Fruit fly (Drosophila melanogaster) whole organism, pupa: ENCODE measurements around the gene cry.

ENCODE experiments used
- CG10348 ChIP-seq: fragments of 200-800 bp; sonication (Bioruptor generic); IDR thresholded peaks from 2 replicates; pipeline ENCODE4 v1.3.6; 2022; ENCODE audit warnings: missing biosample characterization, missing genetic modification characterization
- CG12605 ChIP-seq: fragments of 200-800 bp; sonication (Bioruptor generic); IDR thresholded peaks from 2 replicates; pipeline ENCODE4 v1.3.6; 2022; ENCODE audit warnings: missing biosample characterization, missing genetic modification characterization
- CG13204 ChIP-seq: fragments of 200-800 bp; sonication (Bioruptor generic); optimal IDR thresholded peaks from 2 replicates; lab custom pipeline; 2018; ENCODE audit warnings: missing biosample characterization, mild to moderate bottlenecking, missing genetic modification characterization, moderate library complexity
- CG14655 ChIP-seq: fragments of 200-800 bp; sonication (Bioruptor generic); optimal IDR thresholded peaks from 3 replicates; lab custom pipeline; 2017; ENCODE audit warnings: mild to moderate bottlenecking, missing biosample characterization, missing genetic modification reagents, missing genetic modification characterization
- CG15710 ChIP-seq: fragments of 200-800 bp; sonication (Bioruptor generic); optimal IDR thresholded peaks from 2 replicates; lab custom pipeline; 2018; ENCODE audit warnings: missing biosample characterization, mild to moderate bottlenecking, missing genetic modification characterization, moderate library complexity
- CG17806 ChIP-seq: fragments of 200-800 bp; sonication (Bioruptor generic); optimal IDR thresholded peaks from 2 replicates; lab custom pipeline; 2018; ENCODE audit warnings: missing biosample characterization, mild to moderate bottlenecking, missing genetic modification characterization, moderate library complexity
- CG32121 ChIP-seq: fragments of 200-800 bp; sonication (Bioruptor generic); IDR thresholded peaks from 2 replicates; pipeline ENCODE4 v1.3.6; 2022; ENCODE audit warnings: missing biosample characterization, missing genetic modification characterization
- CG34367 ChIP-seq: fragments of 200-800 bp; sonication (Bioruptor generic); optimal IDR thresholded peaks from 2 replicates; lab custom pipeline; 2018; ENCODE audit warnings: missing biosample characterization, mild to moderate bottlenecking, missing genetic modification characterization
- CG4496 ChIP-seq: fragments of 200-800 bp; sonication (Bioruptor generic); IDR thresholded peaks from 3 replicates; pipeline ENCODE4 v1.3.6; 2022; ENCODE audit warnings: missing biosample characterization, missing genetic modification characterization
- CG8159 ChIP-seq: fragments of 200-800 bp; sonication (Bioruptor generic); optimal IDR thresholded peaks from 3 replicates; lab custom pipeline; 2018; ENCODE audit warnings: missing biosample characterization, mild to moderate bottlenecking, missing genetic modification characterization, moderate library complexity
- CG8301 ChIP-seq: fragments of 200-800 bp; sonication (Bioruptor generic); optimal IDR thresholded peaks from 2 replicates; lab custom pipeline; 2018; ENCODE audit warnings: missing biosample characterization, mild to moderate bottlenecking, missing genetic modification characterization
- CG9948 ChIP-seq: fragments of 200-800 bp; sonication (Bioruptor generic); optimal IDR thresholded peaks from 2 replicates; lab custom pipeline; 2018; ENCODE audit warnings: missing biosample characterization, mild to moderate bottlenecking, missing genetic modification characterization, moderate library complexity
- D1 ChIP-seq: fragments of 200-800 bp; sonication (Bioruptor generic); optimal IDR thresholded peaks from 2 replicates; lab custom pipeline; 2018; ENCODE audit warnings: missing biosample characterization, mild to moderate bottlenecking, missing genetic modification characterization, moderate library complexity
- EcR ChIP-seq: fragments of 200-800 bp; sonication (Bioruptor generic); optimal IDR thresholded peaks from 3 replicates; lab custom pipeline; 2019; ENCODE audit warnings: missing biosample characterization, missing genetic modification characterization, mild to moderate bottlenecking, moderate library complexity, missing genetic modification reagents
- Ets98B ChIP-seq: fragments of 200-800 bp; sonication (Bioruptor generic); IDR thresholded peaks from 2 replicates; pipeline ENCODE4 v1.3.6; 2022; ENCODE audit warnings: missing biosample characterization, missing genetic modification characterization
- Pif1A ChIP-seq: fragments of 200-800 bp; sonication (Bioruptor generic); optimal IDR thresholded peaks from 3 replicates; lab custom pipeline; 2016; ENCODE audit warnings: missing biosample characterization, missing genetic modification characterization
- Pif1B ChIP-seq: fragments of 200-800 bp; sonication (Bioruptor generic); optimal IDR thresholded peaks from 3 replicates; lab custom pipeline; 2016; ENCODE audit warnings: missing biosample characterization, missing genetic modification characterization
- Snoo ChIP-seq: fragments of 200-800 bp; sonication (Bioruptor generic); optimal IDR thresholded peaks from 3 replicates; lab custom pipeline; 2017; ENCODE audit warnings: missing biosample characterization, mild to moderate bottlenecking, missing genetic modification characterization, inconsistent platforms
- fd96Ca ChIP-seq: fragments of 200-800 bp; sonication (Bioruptor generic); IDR thresholded peaks from 3 replicates; pipeline ENCODE4 v1.3.6; 2022; ENCODE audit warnings: missing biosample characterization, missing genetic modification characterization
- gl ChIP-seq: fragments of 200-800 bp; sonication (Bioruptor generic); optimal IDR thresholded peaks from 2 replicates; lab custom pipeline; 2018; ENCODE audit warnings: missing biosample characterization, mild to moderate bottlenecking, missing genetic modification characterization
- rn ChIP-seq: fragments of 200-800 bp; sonication (Bioruptor generic); IDR thresholded peaks from 2 replicates; pipeline ENCODE4 v1.3.6; 2022; ENCODE audit warnings: missing biosample characterization, missing genetic modification characterization

Gene cry

DNA sequence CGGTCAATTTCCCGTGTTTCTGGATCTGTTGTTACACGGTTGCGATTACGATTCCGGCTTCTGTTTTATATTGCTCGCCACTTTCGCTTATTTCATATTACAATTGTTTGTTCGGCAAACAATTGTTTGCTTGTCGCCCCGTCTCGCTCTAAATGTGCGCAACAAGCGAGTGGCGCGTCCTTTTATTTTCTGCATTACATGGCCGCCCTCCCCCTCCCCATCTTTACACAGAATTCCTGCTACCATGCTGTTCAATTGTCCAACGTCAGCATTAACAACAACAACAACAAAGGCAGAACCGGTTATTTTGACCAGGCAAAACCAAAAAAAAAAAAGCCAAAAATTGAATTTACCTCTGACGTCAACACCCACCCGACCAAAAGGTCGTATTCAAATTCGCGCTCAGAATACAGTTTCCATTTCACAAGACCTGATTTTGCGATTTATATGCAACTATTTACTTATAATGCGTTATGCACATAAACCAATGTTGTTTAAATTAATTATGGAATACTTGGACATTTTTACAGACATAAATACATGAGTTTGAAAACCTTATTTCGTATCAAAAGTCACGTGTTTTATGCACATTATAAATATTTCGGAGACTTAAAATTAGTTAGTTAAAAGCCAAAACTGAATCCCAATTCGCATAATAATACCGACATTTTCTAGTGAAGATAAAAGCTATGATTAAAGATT is 45.7 kb upstream of the cry start:
- TF ChIP-seq EcR (GFP tag; lab: Kevin White, UChicago) (no peak), Pif1B (GFP tag; lab: Kevin White, UChicago) (no peak), Pif1A (peak; percentile 1)

DNA sequence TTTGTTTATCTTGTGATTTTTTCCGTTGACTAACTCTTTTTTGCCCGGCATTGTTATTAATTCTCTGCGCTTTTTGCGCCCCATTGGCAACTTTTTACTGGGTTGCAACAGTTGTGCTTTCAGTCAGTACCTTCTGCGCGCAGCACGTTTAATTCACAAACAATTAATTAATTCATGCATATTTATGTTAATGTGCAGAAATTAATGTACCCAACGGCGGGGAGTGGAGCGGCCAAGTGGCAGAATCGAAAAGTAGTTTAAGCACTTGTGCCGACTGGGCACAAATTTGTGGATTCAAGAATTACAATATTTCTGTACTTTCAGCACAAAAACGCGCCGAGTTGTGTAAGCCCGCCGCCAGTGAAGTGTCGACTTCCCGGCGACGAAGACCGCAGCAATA is 44.4 kb upstream of the cry start:
- no peak for TF ChIP-seq EcR (GFP tag; lab: Kevin White, UChicago)
- TF ChIP-seq CG10348 (GFP tag; lab: Robert Waterston, UW): no peak
- TF ChIP-seq CG13204 (GFP tag; lab: Kevin White, UChicago): no peak
- TF ChIP-seq CG17806 (tag; lab: Kevin White, UChicago): no peak
- TF ChIP-seq D1: no peak
- TF ChIP-seq CG4496: no peak
- no peak for TF ChIP-seq rn
- TF ChIP-seq CG14655: no peak
- no peak for TF ChIP-seq CG15710 (tag; lab: Kevin White, UChicago)
- no peak for TF ChIP-seq Ets98B (GFP tag; lab: Robert Waterston, UW)
- no peak for TF ChIP-seq CG32121 (GFP tag; lab: Robert Waterston, UW)
- TF ChIP-seq CG9948 (tag; lab: Kevin White, UChicago): no peak
- no peak for TF ChIP-seq Pif1A
- TF ChIP-seq CG12605 (GFP tag; lab: Robert Waterston, UW): no peak
- TF ChIP-seq Snoo (tag; lab: Kevin White, UChicago): no peak
- TF ChIP-seq gl (tag; lab: Kevin White, UChicago): no peak
- TF ChIP-seq, all 21 proteins: peak for 0

DNA sequence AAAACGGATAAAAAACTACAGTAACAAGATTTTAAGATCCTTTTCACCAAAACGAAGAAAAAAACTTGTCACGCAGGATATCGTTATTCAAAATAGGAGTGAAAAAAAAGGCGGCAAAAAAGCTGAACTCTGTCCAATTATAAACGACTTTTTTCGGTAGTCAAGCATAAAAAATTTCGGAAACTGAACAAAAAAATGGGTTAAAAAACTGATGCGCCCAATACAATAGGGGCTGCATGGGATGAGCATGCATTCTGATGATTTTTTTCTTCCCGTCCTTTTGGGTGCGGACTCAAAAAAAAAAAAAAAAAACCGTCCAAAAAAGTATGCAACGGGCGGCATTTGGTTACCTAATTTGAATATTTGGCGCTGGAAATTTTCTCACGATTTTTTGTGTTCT is 37.4 kb upstream of the cry start:
- no peak for TF ChIP-seq Ets98B (GFP tag; lab: Robert Waterston, UW)
- TF ChIP-seq gl (tag; lab: Kevin White, UChicago): no peak
- no peak for TF ChIP-seq EcR (GFP tag; lab: Kevin White, UChicago)
- TF ChIP-seq CG4496: no peak
- TF ChIP-seq Pif1A: no peak
- no peak for TF ChIP-seq rn
- no peak for TF ChIP-seq CG12605 (GFP tag; lab: Robert Waterston, UW)
- no peak for TF ChIP-seq CG13204 (GFP tag; lab: Kevin White, UChicago)
- no peak for TF ChIP-seq CG9948 (tag; lab: Kevin White, UChicago)
- no peak for TF ChIP-seq CG15710 (tag; lab: Kevin White, UChicago)
- no peak for TF ChIP-seq CG17806 (tag; lab: Kevin White, UChicago)
- no peak for TF ChIP-seq CG10348 (GFP tag; lab: Robert Waterston, UW)
- no peak for TF ChIP-seq Snoo (tag; lab: Kevin White, UChicago)
- no peak for TF ChIP-seq fd96Ca (GFP tag; lab: Robert Waterston, UW)
- TF ChIP-seq CG32121 (GFP tag; lab: Robert Waterston, UW): no peak

DNA sequence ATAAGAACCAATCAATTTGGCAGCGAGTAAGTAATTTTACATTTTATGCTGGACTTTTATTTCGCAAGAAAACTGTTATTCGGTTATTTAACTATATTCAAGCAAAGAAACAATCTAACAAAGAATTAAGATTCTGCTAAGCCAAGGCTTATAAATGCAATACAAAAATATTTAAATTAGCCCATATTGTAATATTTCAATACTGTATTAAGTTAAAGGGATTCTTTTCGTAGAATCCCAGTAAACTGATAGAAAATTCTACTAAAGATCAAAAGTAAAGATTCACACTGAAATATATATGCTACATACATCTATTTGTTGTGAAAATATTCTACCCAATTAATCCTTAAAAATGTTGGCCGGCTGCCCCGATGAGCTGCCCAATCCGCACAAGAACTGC is 35.3 kb upstream of the cry start, which contains the start of gene CG14282:
Gene CG14282 (plus strand): TSS at position 301 of the 400 bp plus-strand sequence.
- TF ChIP-seq Pif1A: no peak
- no peak for TF ChIP-seq CG9948 (tag; lab: Kevin White, UChicago)
- TF ChIP-seq EcR (GFP tag; lab: Kevin White, UChicago): no peak
- no peak for TF ChIP-seq CG15710 (tag; lab: Kevin White, UChicago)
- TF ChIP-seq CG13204 (GFP tag; lab: Kevin White, UChicago): no peak
- no peak for TF ChIP-seq fd96Ca (GFP tag; lab: Robert Waterston, UW)
- TF ChIP-seq CG8301: no peak
- TF ChIP-seq Snoo (tag; lab: Kevin White, UChicago): no peak
- no peak for TF ChIP-seq CG17806 (tag; lab: Kevin White, UChicago)
- no peak for TF ChIP-seq Pif1B (GFP tag; lab: Kevin White, UChicago)
- no peak for TF ChIP-seq CG4496
- no peak for TF ChIP-seq CG14655
- TF ChIP-seq gl (tag; lab: Kevin White, UChicago): no peak
- TF ChIP-seq D1: no peak
- TF ChIP-seq CG8159 (tag; lab: Kevin White, UChicago): no peak
- TF ChIP-seq CG32121 (GFP tag; lab: Robert Waterston, UW): no peak
- no peak for TF ChIP-seq CG12605 (GFP tag; lab: Robert Waterston, UW)
- no peak for TF ChIP-seq CG34367 (tag; lab: Kevin White, UChicago)

DNA sequence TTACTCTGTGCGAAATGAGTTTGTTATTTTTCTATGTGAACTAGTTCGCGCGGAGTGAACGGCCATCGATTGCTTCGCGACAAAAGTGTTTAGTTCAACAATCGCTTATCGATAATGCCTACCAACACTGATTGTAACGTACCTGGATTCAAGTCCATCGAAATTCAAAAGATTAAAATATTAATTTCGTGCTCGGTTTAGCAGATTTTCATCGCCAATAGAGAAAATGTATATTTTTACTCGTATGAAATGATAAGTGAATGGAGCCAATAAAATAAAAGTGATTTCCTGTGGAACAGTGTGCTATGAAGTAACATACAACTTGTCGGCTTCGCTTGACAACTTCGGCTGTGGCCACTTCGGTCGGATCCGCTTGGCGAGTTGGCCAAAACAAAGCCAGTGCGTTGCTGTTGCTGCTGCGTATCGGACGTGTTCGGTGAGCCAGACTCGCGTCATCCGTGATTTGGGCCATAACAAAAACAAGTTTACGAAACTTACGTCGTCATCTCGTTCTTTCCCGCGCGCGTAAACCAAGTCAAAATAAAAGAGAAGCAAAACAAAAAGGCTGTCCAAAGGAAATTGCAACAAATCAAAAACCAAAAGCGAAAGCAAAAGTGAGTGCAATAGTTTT is 31.6 kb upstream of the cry start, which contains the start of the genes CG5555 and myd:
Gene CG5555 (minus strand): TSS at position 276 of the 631 bp plus-strand sequence.
Gene myd (plus strand): TSS at position 397 of the 631 bp plus-strand sequence.
- TF ChIP-seq CG13204 (GFP tag; lab: Kevin White, UChicago): no peak
- TF ChIP-seq rn: no peak
- no peak for TF ChIP-seq CG17806 (tag; lab: Kevin White, UChicago)
- TF ChIP-seq CG8159 (tag; lab: Kevin White, UChicago): no peak
- TF ChIP-seq EcR (GFP tag; lab: Kevin White, UChicago): peak; percentile 51
- no peak for TF ChIP-seq gl (tag; lab: Kevin White, UChicago)
- peak; percentile 78 for TF ChIP-seq CG4496
- no peak for TF ChIP-seq D1
- TF ChIP-seq CG9948 (tag; lab: Kevin White, UChicago): peak; percentile 7
- TF ChIP-seq CG14655: no peak
- no peak for TF ChIP-seq CG34367 (tag; lab: Kevin White, UChicago)
- TF ChIP-seq Pif1A: peak; percentile 67
- no peak for TF ChIP-seq CG10348 (GFP tag; lab: Robert Waterston, UW)
- TF ChIP-seq fd96Ca (GFP tag; lab: Robert Waterston, UW): peak; percentile 59; the same call in 1 of the 3 replicates
- peak; percentile 67 for TF ChIP-seq Pif1B (GFP tag; lab: Kevin White, UChicago)
- peak; percentile 64; the same call in 1 of the 2 replicates for TF ChIP-seq CG32121 (GFP tag; lab: Robert Waterston, UW)
- no peak for TF ChIP-seq CG8301
- peak; percentile 58 for TF ChIP-seq Snoo (tag; lab: Kevin White, UChicago)
- peak; percentile 49 for TF ChIP-seq CG15710 (tag; lab: Kevin White, UChicago)
- peak; percentile 56; the same call in 1 of the 2 replicates for TF ChIP-seq CG12605 (GFP tag; lab: Robert Waterston, UW)
- peak; percentile 74 for TF ChIP-seq Ets98B (GFP tag; lab: Robert Waterston, UW)
